Worm (Caenorhabditis elegans): ENCODE results near the gene unc-129.

unc-129 gene

ce11 chrIV:8978047-8978446 lies 27.2 kb downstream of the unc-129 start:
- no peak for TF ChIP-seq Y55F3AM.14 (GFP tag; optimal IDR thresholded peaks at IDR 0.05)
- TF ChIP-seq nhr-12 (tag; optimal IDR thresholded peaks at IDR 0.05), result no peak
- TF ChIP-seq peb-1 (tag; optimal IDR thresholded peaks at IDR 0.05), result no peak
- TF ChIP-seq sma-9 (GFP tag; optimal IDR thresholded peaks at IDR 0.05), result peak; percentile 48
- TF ChIP-seq sma-9 (tag; optimal IDR thresholded peaks at IDR 0.05), result no peak
- TF ChIP-seq C34F6.9 (tag; optimal IDR thresholded peaks at IDR 0.05), result peak; percentile 32
- no peak for TF ChIP-seq skn-1 (tag; optimal IDR thresholded peaks at IDR 0.05)
- no peak for TF ChIP-seq lin-39 (tag; optimal IDR thresholded peaks at IDR 0.05)
- no peak for TF ChIP-seq nhr-6 (tag; optimal IDR thresholded peaks at IDR 0.05)
- no peak for TF ChIP-seq mab-5 (tag; optimal IDR thresholded peaks at IDR 0.05)
- TF ChIP-seq nhr-129 (tag; optimal IDR thresholded peaks at IDR 0.05), result peak; percentile 39
- TF ChIP-seq nhr-11 (tag; optimal IDR thresholded peaks at IDR 0.05), result no peak
- no peak for TF ChIP-seq mbf-1 (tag; optimal IDR thresholded peaks at IDR 0.05)
- TF ChIP-seq blmp-1 (tag; optimal IDR thresholded peaks at IDR 0.05; ENCODE audit: insufficient read depth), result no peak
- TF ChIP-seq fos-1 (tag; optimal IDR thresholded peaks at IDR 0.05), result no peak
- peak; percentile 27 for TF ChIP-seq ztf-4 (tag; optimal IDR thresholded peaks at IDR 0.05)
- TF ChIP-seq ama-1 (optimal IDR thresholded peaks at IDR 0.05), result no peak
- no peak for TF ChIP-seq sma-3 (GFP tag; optimal IDR thresholded peaks at IDR 0.05)
- no peak for TF ChIP-seq crh-2 (tag; optimal IDR thresholded peaks at IDR 0.05)
- TF ChIP-seq nhr-23 (tag; optimal IDR thresholded peaks at IDR 0.05), result no peak
- no peak for TF ChIP-seq nhr-25 (tag; optimal IDR thresholded peaks at IDR 0.05)
- no peak for TF ChIP-seq ztf-11 (tag; optimal IDR thresholded peaks at IDR 0.05)
- TF ChIP-seq alr-1 (tag; optimal IDR thresholded peaks at IDR 0.05), result no peak
- TF ChIP-seq ceh-82 (tag; optimal IDR thresholded peaks at IDR 0.05), result no peak
- no peak for TF ChIP-seq unc-55 (GFP tag; optimal IDR thresholded peaks at IDR 0.05)
- TF ChIP-seq nhr-237 (tag; optimal IDR thresholded peaks at IDR 0.05), result no peak
- TF ChIP-seq R02D3.7 (tag; optimal IDR thresholded peaks at IDR 0.05), result no peak
- no peak for TF ChIP-seq sem-4 (tag; optimal IDR thresholded peaks at IDR 0.05)
- TF ChIP-seq F13H6.1 (tag; optimal IDR thresholded peaks at IDR 0.05), result peak; percentile 42
- TF ChIP-seq snpc-4 (tag; optimal IDR thresholded peaks at IDR 0.05), result no peak
- TF ChIP-seq lin-13 (GFP tag; optimal IDR thresholded peaks at IDR 0.05), result no peak
- no peak for TF ChIP-seq gmeb-1 (tag; optimal IDR thresholded peaks at IDR 0.05)
- no peak for TF ChIP-seq nhr-77 (tag; optimal IDR thresholded peaks at IDR 0.05)
- no peak for TF ChIP-seq ztf-1 (GFP tag; conservative IDR thresholded peaks at IDR 0.05)
- TF ChIP-seq elt-1 (tag; optimal IDR thresholded peaks at IDR 0.05), result no peak
- no peak for TF ChIP-seq ceh-16 (tag; optimal IDR thresholded peaks at IDR 0.05)
- no peak for TF ChIP-seq nhr-21 (tag; optimal IDR thresholded peaks at IDR 0.05)
- TF ChIP-seq zag-1 (tag; optimal IDR thresholded peaks at IDR 0.05), result no peak
- no peak for TF ChIP-seq aly-2 (tag; optimal IDR thresholded peaks at IDR 0.05)
- no peak for TF ChIP-seq unc-39 (tag; optimal IDR thresholded peaks at IDR 0.05)
- no peak for TF ChIP-seq unc-62 (GFP tag; optimal IDR thresholded peaks at IDR 0.05)
- no peak for TF ChIP-seq lin-11 (tag; optimal IDR thresholded peaks at IDR 0.05)
- TF ChIP-seq mdl-1 (tag; optimal IDR thresholded peaks at IDR 0.05), result no peak
- TF ChIP-seq dmd-4 (tag; optimal IDR thresholded peaks at IDR 0.05), result no peak
- TF ChIP-seq lsy-2 (tag; optimal IDR thresholded peaks at IDR 0.05), result peak in 1 of 2 experiments; percentile 61
- no peak for TF ChIP-seq egl-27 (tag; optimal IDR thresholded peaks at IDR 0.05)
- TF ChIP-seq elt-3 (tag; optimal IDR thresholded peaks at IDR 0.05), result no peak
- no peak for TF ChIP-seq nhr-10 (tag; optimal IDR thresholded peaks at IDR 0.05)
- TF ChIP-seq ZK546.5 (tag; optimal IDR thresholded peaks at IDR 0.05), result no peak

- TF ChIP-seq nhr-6 (tag; optimal IDR thresholded peaks at IDR 0.05) (no peak), R02D3.7 (tag; optimal IDR thresholded peaks at IDR 0.05) (no peak), nhr-12 (tag; optimal IDR thresholded peaks at IDR 0.05) (no peak), F13H6.1 (tag; optimal IDR thresholded peaks at IDR 0.05) (no peak), gmeb-1 (tag; optimal IDR thresholded peaks at IDR 0.05) (no peak), sma-3 (GFP tag; optimal IDR thresholded peaks at IDR 0.05) (no peak), elt-1 (tag; optimal IDR thresholded peaks at IDR 0.05) (no peak), nhr-77 (tag; optimal IDR thresholded peaks at IDR 0.05) (no peak), mbf-1 (tag; optimal IDR thresholded peaks at IDR 0.05) (no peak), nhr-23 (tag; optimal IDR thresholded peaks at IDR 0.05) (no peak)
Observed at ce11 chrIV:8975331-8975625, 29.9 kb downstream of the unc-129 start, which contains the start of gene pdzd-8. TSS of gene pdzd-8 (plus strand) at chrIV:8975526.

Data from whole organism, L2 larva.